Fruit fly (Drosophila melanogaster) whole organism, embryonic: ENCODE measurements around the gene vih.

Experiments
- CG10979 ChIP-seq: fragments of 200-800 bp; sonication (Bioruptor generic); optimal IDR thresholded peaks from 2 replicates; lab custom pipeline; 2018; ENCODE audit warnings: missing biosample characterization, mild to moderate bottlenecking, missing genetic modification characterization, moderate library complexity
- CG12155 ChIP-seq: fragments of 200-800 bp; sonication (Bioruptor generic); optimal IDR thresholded peaks from 3 replicates; lab custom pipeline; 2016; ENCODE audit warnings: missing biosample characterization, missing genetic modification characterization
- CG13775 ChIP-seq: fragments of 200-800 bp; sonication (Bioruptor generic); optimal IDR thresholded peaks from 3 replicates; lab custom pipeline; 2017; ENCODE audit warnings: missing biosample characterization, mild to moderate bottlenecking, missing genetic modification characterization
- CG15479 ChIP-seq: fragments of 200-800 bp; sonication (Bioruptor generic); optimal IDR thresholded peaks from 3 replicates; lab custom pipeline; 2019; ENCODE audit warnings: missing biosample characterization, mild to moderate bottlenecking, missing genetic modification characterization, moderate library complexity
- CG16813 ChIP-seq: fragments of 200-800 bp; sonication (Bioruptor generic); IDR thresholded peaks from 3 replicates; pipeline ENCODE4 v1.3.6; 2022; ENCODE audit warnings: missing biosample characterization, missing genetic modification characterization; ENCODE audit not compliant: partially characterized antibody
- CG18262 ChIP-seq: fragments of 200-800 bp; optimal IDR thresholded peaks from 3 replicates; lab custom pipeline; 2019; ENCODE audit warnings: missing biosample characterization, mild to moderate bottlenecking, missing genetic modification characterization, moderate library complexity
- CG32772 ChIP-seq: fragments of 200-800 bp; sonication (Bioruptor generic); IDR thresholded peaks from 2 replicates; pipeline ENCODE4 v1.3.6; 2022; ENCODE audit warnings: missing biosample characterization, missing genetic modification characterization
- CG3281 ChIP-seq: fragments of 200-800 bp; sonication (Bioruptor generic); optimal IDR thresholded peaks from 3 replicates; lab custom pipeline; 2017; ENCODE audit warnings: missing biosample characterization, mild to moderate bottlenecking, missing genetic modification characterization
- CG3726 ChIP-seq: fragments of 200-800 bp; sonication (Bioruptor generic); IDR thresholded peaks from 3 replicates; pipeline ENCODE4, ENCODE4 v1.3.6; 2022; ENCODE audit warnings: missing biosample characterization, missing genetic modification characterization
- CG3995 ChIP-seq: fragments of 200-800 bp; sonication (Bioruptor generic); optimal IDR thresholded peaks from 3 replicates; lab custom pipeline; 2016; ENCODE audit warnings: missing biosample characterization, missing genetic modification characterization
- CG6175 ChIP-seq: fragments of 200-800 bp; sonication (Bioruptor generic); IDR thresholded peaks from 3 replicates; pipeline ENCODE4 v1.3.6; 2022; ENCODE audit warnings: missing biosample characterization, missing genetic modification characterization
- CG6254 ChIP-seq: fragments of 200-800 bp; sonication (Bioruptor generic); optimal IDR thresholded peaks from 3 replicates; lab custom pipeline; 2017; ENCODE audit warnings: mild to moderate bottlenecking, missing biosample characterization, missing genetic modification reagents, missing genetic modification characterization
- CG7786 ChIP-seq: fragments of 200-800 bp; sonication (Bioruptor generic); optimal IDR thresholded peaks from 2 replicates; lab custom pipeline; 2016; ENCODE audit warnings: missing biosample characterization, missing genetic modification characterization
- D ChIP-seq, 2 experiments: fragments of 200-800 bp in 1 of 2; fragments of >200 bp in 1 of 2; sonication (Bioruptor generic) in 1 of 2; optimal IDR thresholded peaks; 2 replicates in 1 of 2; 3 replicates in 1 of 2; lab custom pipeline; 2017; ENCODE audit warnings: mild to moderate bottlenecking in 1 of 2, missing biosample characterization in 1 of 2, missing genetic modification characterization in 1 of 2, missing genetic modification reagents in 1 of 2
- Elba2 ChIP-seq: fragments of 200-800 bp; sonication (Bioruptor generic); optimal IDR thresholded peaks from 3 replicates; lab custom pipeline; 2016; ENCODE audit warnings: missing biosample characterization, missing genetic modification characterization
- Ets65A ChIP-seq: fragments of 200-800 bp; sonication (Bioruptor generic); peaks from one replicate; lab custom pipeline; 2016; ENCODE audit warnings: missing biosample characterization, missing genetic modification characterization
- HLH4C ChIP-seq: fragments of 200-800 bp; sonication (Bioruptor generic); IDR thresholded peaks from 3 replicates; pipeline ENCODE4 v1.3.6; 2022; ENCODE audit warnings: missing biosample characterization, missing genetic modification characterization; ENCODE audit not compliant: partially characterized antibody
- HLH54F ChIP-seq: fragments of 200-800 bp; sonication (Bioruptor generic); optimal IDR thresholded peaks from 3 replicates; lab custom pipeline; 2016; ENCODE audit warnings: missing biosample characterization, missing genetic modification characterization
- HLHmδ ChIP-seq: fragments of 200-800 bp; sonication (Bioruptor generic); optimal IDR thresholded peaks from 2 replicates; lab custom pipeline; 2018; ENCODE audit warnings: missing biosample characterization, mild to moderate bottlenecking, missing genetic modification characterization, moderate library complexity
- MESR4 ChIP-seq: fragments of 200-800 bp; sonication (Bioruptor generic); optimal IDR thresholded peaks from 2 replicates; lab custom pipeline; 2018; ENCODE audit warnings: missing biosample characterization, mild to moderate bottlenecking, missing genetic modification characterization, moderate library complexity
- Mad ChIP-seq: fragments of 200-800 bp; sonication (Bioruptor generic); optimal IDR thresholded peaks from 2 replicates; lab custom pipeline; 2016; ENCODE audit warnings: missing biosample characterization, missing genetic modification characterization
- Med ChIP-seq: fragments of 200-800 bp; sonication (Bioruptor generic); peaks from one replicate; lab custom pipeline; 2016; ENCODE audit warnings: missing biosample characterization, missing genetic modification characterization, mild to moderate bottlenecking, inconsistent platforms, moderate library complexity
- Nf-YA ChIP-seq: fragments of 200-800 bp; sonication (Bioruptor generic); IDR thresholded peaks from 2 replicates; pipeline ENCODE4 v1.3.6; 2022; ENCODE audit warnings: missing biosample characterization, missing genetic modification characterization
- NfI ChIP-seq: fragments of 200-800 bp; sonication (Bioruptor generic); optimal IDR thresholded peaks from 3 replicates; lab custom pipeline; 2018; ENCODE audit warnings: missing biosample characterization, mild to moderate bottlenecking, missing genetic modification characterization, moderate library complexity
- Opbp ChIP-seq: fragments of 200-800 bp; sonication (Bioruptor generic); IDR thresholded peaks from 3 replicates; pipeline ENCODE4 v1.3.6; 2022; ENCODE audit warnings: missing biosample characterization, missing genetic modification characterization; ENCODE audit not compliant: partially characterized antibody
- Ravus ChIP-seq: fragments of 200-800 bp; sonication (Bioruptor generic); IDR thresholded peaks from 2 replicates; pipeline ENCODE4 v1.3.6; 2022; ENCODE audit warnings: missing biosample characterization, missing genetic modification characterization
- Rfx ChIP-seq: fragments of 200-800 bp; sonication (Bioruptor generic); IDR thresholded peaks from 2 replicates; pipeline ENCODE4 v1.3.6; 2022; ENCODE audit warnings: missing biosample characterization, missing genetic modification characterization
- Side ChIP-seq: fragments of 200-800 bp; sonication (Bioruptor generic); optimal IDR thresholded peaks from 2 replicates; lab custom pipeline; 2016; ENCODE audit warnings: missing biosample characterization, missing genetic modification characterization
- Ssrp ChIP-seq: fragments of 200-800 bp; sonication (Bioruptor generic); optimal IDR thresholded peaks from 2 replicates; lab custom pipeline; 2018; ENCODE audit warnings: missing biosample characterization, mild to moderate bottlenecking, missing genetic modification characterization, moderate library complexity
- Taf1 ChIP-seq: fragments of 200-800 bp; sonication (Bioruptor generic); IDR thresholded peaks from 2 replicates; pipeline ENCODE4 v1.3.6; 2022; ENCODE audit warnings: missing biosample characterization, missing genetic modification characterization
- ac ChIP-seq: fragments of 200-800 bp; sonication (Bioruptor generic); optimal IDR thresholded peaks from 3 replicates; lab custom pipeline; 2017; ENCODE audit warnings: missing biosample characterization, mild to moderate bottlenecking, missing genetic modification characterization
- cg ChIP-seq: fragments of 200-800 bp; sonication (Bioruptor generic); optimal IDR thresholded peaks from 3 replicates; lab custom pipeline; 2019; ENCODE audit warnings: missing biosample characterization, mild to moderate bottlenecking, missing genetic modification characterization, moderate library complexity
- crc ChIP-seq: fragments of 200-800 bp; sonication (Bioruptor generic); optimal IDR thresholded peaks from 2 replicates; lab custom pipeline; 2016; ENCODE audit warnings: missing biosample characterization, missing genetic modification characterization
- crol ChIP-seq: fragments of 200-800 bp; sonication (Bioruptor generic); IDR thresholded peaks from 2 replicates; pipeline ENCODE4 v1.3.6; 2022; ENCODE audit warnings: missing biosample characterization, missing genetic modification characterization
- dpn ChIP-seq, 2 experiments: fragments of 200-800 bp; sonication (Bioruptor generic); optimal IDR thresholded peaks; 3 replicates each; lab custom pipeline; 2016; ENCODE audit warnings: missing biosample characterization in 2 of 2, missing genetic modification characterization in 2 of 2
- fd3F ChIP-seq: fragments of 200-800 bp; sonication (Bioruptor generic); optimal IDR thresholded peaks from 2 replicates; lab custom pipeline; 2018; ENCODE audit warnings: missing biosample characterization, mild to moderate bottlenecking, missing genetic modification characterization, moderate library complexity
- gfzf ChIP-seq: fragments of 200-800 bp; sonication (Bioruptor generic); optimal IDR thresholded peaks from 2 replicates; lab custom pipeline; 2016; ENCODE audit warnings: missing biosample characterization, mild to moderate bottlenecking, missing genetic modification characterization, moderate library complexity
- grn ChIP-seq: fragments of 200-800 bp; sonication (Bioruptor generic); optimal IDR thresholded peaks from 3 replicates; lab custom pipeline; 2017; ENCODE audit warnings: missing biosample characterization, missing genetic modification characterization
- hkb ChIP-seq, 2 experiments: fragments of 200-800 bp in 1 of 2; fragments of >200 bp in 1 of 2; sonication (Bioruptor generic) in 1 of 2; IDR thresholded peaks in 1 of 2; optimal IDR thresholded peaks in 1 of 2; 2 replicates each; pipeline versions ENCODE4 v1.3.6 to Lab custom; 2017 to 2022; ENCODE audit warnings: missing biosample characterization in 1 of 2, missing genetic modification characterization in 1 of 2
- kah ChIP-seq: fragments of 200-800 bp; sonication (Bioruptor generic); optimal IDR thresholded peaks from 2 replicates; lab custom pipeline; 2018; ENCODE audit warnings: missing biosample characterization, mild to moderate bottlenecking, missing genetic modification characterization
- lmd ChIP-seq: fragments of 200-800 bp; sonication (Bioruptor generic); IDR thresholded peaks from 2 replicates; pipeline ENCODE4 v1.3.6; 2022; ENCODE audit warnings: missing biosample characterization, missing genetic modification characterization
- mirr ChIP-seq: fragments of 200-800 bp; sonication (Bioruptor generic); optimal IDR thresholded peaks from 3 replicates; lab custom pipeline; 2018; ENCODE audit warnings: missing biosample characterization, mild to moderate bottlenecking, missing genetic modification characterization
- rib ChIP-seq: fragments of 200-800 bp; sonication (Bioruptor generic); IDR thresholded peaks from 2 replicates; pipeline ENCODE4 v1.3.6; 2022; ENCODE audit warnings: missing biosample characterization, missing genetic modification characterization
- row ChIP-seq: fragments of 200-800 bp; sonication (Bioruptor generic); IDR thresholded peaks from 3 replicates; pipeline ENCODE4 v1.3.6; 2022; ENCODE audit warnings: missing biosample characterization, missing genetic modification characterization
- tll ChIP-seq, 2 experiments: fragments of 200-800 bp in 1 of 2; fragments of >200 bp in 1 of 2; sonication (Bioruptor generic) in 1 of 2; optimal IDR thresholded peaks; 2 replicates each; lab custom pipeline; 2017 to 2019; ENCODE audit warnings: missing biosample characterization in 2 of 2, missing genetic modification characterization in 2 of 2, mild to moderate bottlenecking in 1 of 2, moderate library complexity in 1 of 2
- twi ChIP-seq: fragments of 200-800 bp; optimal IDR thresholded peaks from 2 replicates; lab custom pipeline; 2019; ENCODE audit warnings: missing biosample characterization, mild to moderate bottlenecking, missing genetic modification characterization, moderate library complexity
- vvl ChIP-seq: fragments of 200-800 bp; sonication (Bioruptor generic); IDR thresholded peaks from 2 replicates; pipeline ENCODE4 v1.3.6; 2022; ENCODE audit warnings: missing biosample characterization, missing genetic modification characterization
- yki ChIP-seq: fragments of >200 bp; optimal IDR thresholded peaks from 3 replicates; lab custom pipeline; 2018

The vih gene

dm6 chr3L:12505990-12506389, 1.9 kb downstream of the vih start:
- TF ChIP-seq Ssrp (tag; lab: Kevin White, UChicago): no peak
- TF ChIP-seq MESR4 (GFP tag; lab: Kevin White, UChicago): peak; percentile 11
- TF ChIP-seq NfI (GFP tag; lab: Kevin White, UChicago): no peak
- peak; percentile 82 for TF ChIP-seq ac (GFP tag; lab: Kevin White, UChicago)
- 0 out of 3 replicates have a peak, but pooled peaks have one; percentile 9 for TF ChIP-seq Opbp
- TF ChIP-seq HLH4C: 0 out of 3 replicates have a peak, but pooled peaks have one; percentile 23
- TF ChIP-seq twi (tag; lab: Kevin White, UChicago): peak; percentile 68
- TF ChIP-seq CG3726 (GFP tag; lab: Robert Waterston, UW): 0 out of 3 replicates have a peak, but pooled peaks have one; percentile 20
- TF ChIP-seq yki: no peak
- TF ChIP-seq CG15479 (GFP tag; lab: Kevin White, UChicago): peak; percentile 35
- TF ChIP-seq Med (GFP tag; lab: Kevin White, UChicago): peak; percentile 39
- TF ChIP-seq CG6254 (GFP tag; lab: Kevin White, UChicago): no peak
- TF ChIP-seq lmd (GFP tag; lab: Robert Waterston, UW): 0 out of 2 replicates have a peak, but pooled peaks have one; percentile 14
- peak; percentile 60 for TF ChIP-seq D (optimal IDR thresholded peaks at IDR 0.05; lab: Kevin White, UChicago)
- no peak for TF ChIP-seq D (GFP tag; optimal IDR thresholded peaks at IDR 0.05; lab: Kevin White, UChicago)
- TF ChIP-seq CG32772 (GFP tag; lab: Robert Waterston, UW): no peak
- no peak for TF ChIP-seq CG18262 (tag; lab: Kevin White, UChicago)
- peak; percentile 30 for TF ChIP-seq Ets65A (GFP tag; lab: Kevin White, UChicago)
- 0 out of 3 replicates have a peak, but pooled peaks have one; percentile 10 for TF ChIP-seq CG16813 (GFP tag; lab: Robert Waterston, UW)

DNA sequence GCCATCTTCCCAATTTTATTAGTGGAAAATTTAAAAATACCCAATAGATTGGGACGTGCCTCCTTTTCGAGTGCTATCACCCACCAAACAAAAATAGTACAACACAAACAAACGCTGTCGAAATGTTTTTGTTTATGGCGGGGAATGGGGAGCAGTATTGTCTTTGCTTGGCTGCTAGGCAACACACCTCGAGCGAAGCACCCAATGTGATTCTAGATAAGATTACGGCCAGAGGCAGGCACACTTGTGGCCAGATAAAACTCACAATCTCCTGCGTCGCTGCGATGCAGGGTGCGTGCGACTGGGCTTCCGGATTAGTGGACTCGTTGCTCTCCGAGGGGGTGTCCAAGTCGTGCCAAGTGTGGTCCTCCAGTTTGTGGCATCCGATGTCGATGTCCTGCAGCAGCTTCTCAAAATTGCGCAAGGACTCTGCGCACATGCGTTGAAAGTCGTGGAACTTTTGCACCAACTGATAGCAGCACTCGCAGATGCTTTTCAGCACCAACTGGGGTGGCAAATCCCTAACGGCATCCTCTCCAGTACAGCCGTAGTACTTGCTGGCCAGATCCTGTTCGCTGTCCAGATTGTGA, 3.0 kb downstream of the vih start:
- TF ChIP-seq Elba2 (GFP tag; lab: Kevin White, UChicago) (no peak), gfzf (GFP tag; lab: Kevin White, UChicago) (no peak), Med (GFP tag; lab: Kevin White, UChicago) (peak; percentile 31), Ravus (GFP tag; lab: Robert Waterston, UW) (no peak), mirr (GFP tag; lab: Kevin White, UChicago) (peak; percentile 9), CG12155 (GFP tag; lab: Kevin White, UChicago) (no peak), tll (GFP tag; optimal IDR thresholded peaks at IDR 0.05; lab: Kevin White, UChicago) (no peak), Taf1 (no peak), CG32772 (GFP tag; lab: Robert Waterston, UW) (no peak), row (GFP tag; lab: Robert Waterston, UW) (peak; percentile 30; the same call in 1 of the 3 replicates), crc (GFP tag; lab: Kevin White, UChicago) (no peak), cg (no peak), vvl (GFP tag; lab: Robert Waterston, UW) (no peak), dpn (GFP tag; optimal IDR thresholded peaks at IDR 0.05; lab: Kevin White, UChicago) (no peak), kah (GFP tag; lab: Kevin White, UChicago) (no peak), Rfx (GFP tag; lab: Robert Waterston, UW) (peak; percentile 46; the same call in 1 of the 2 replicates), rib (no peak), CG7786 (GFP tag; lab: Kevin White, UChicago) (no peak), HLHmδ (peak; percentile 14), crol (GFP tag; lab: Robert Waterston, UW) (peak; percentile 11; the same call in 1 of the 2 replicates), CG3281 (GFP tag; lab: Kevin White, UChicago) (no peak), CG10979 (tag; lab: Kevin White, UChicago) (no peak), fd3F (GFP tag; lab: Kevin White, UChicago) (no peak), hkb (optimal IDR thresholded peaks at IDR 0.05; lab: Kevin White, UChicago) (no peak), hkb (GFP tag; IDR thresholded peaks at IDR 0.05; lab: Robert Waterston, UW) (0 out of 2 replicates have a peak, but pooled peaks have one; percentile 23), Mad (no peak), Nf-YA (no peak), HLH54F (GFP tag; lab: Kevin White, UChicago) (no peak), grn (GFP tag; lab: Kevin White, UChicago) (peak; percentile 95), Side (GFP tag; lab: Kevin White, UChicago) (no peak), CG13775 (GFP tag; lab: Kevin White, UChicago) (no peak), CG6175 (GFP tag; lab: Robert Waterston, UW) (peak; percentile 76; the same call in 2 of the 3 replicates), CG3995 (GFP tag; lab: Kevin White, UChicago) (peak; percentile 52)
